Worm (Caenorhabditis elegans) whole organism, L1 larva: ENCODE measurements around the gene F56D6.11.

Experiments
- snpc-4 ChIP-seq: fragments of 150-350 bp; optimal IDR thresholded peaks from 2 replicates; lab custom pipeline; 2014; ENCODE audit warnings: missing biosample characterization, missing genetic modification characterization
- zip-4 ChIP-seq: fragments of 200-800 bp; sonication (Bioruptor generic); optimal IDR thresholded peaks from 2 replicates; lab custom pipeline; 2018; ENCODE audit warnings: mild to moderate bottlenecking, missing genetic modification characterization, moderate library complexity, missing compliant biosample characterization

- TF ChIP-seq snpc-4 (tag; lab: Kevin White, UChicago) = no peak
- TF ChIP-seq zip-4 (GFP tag; lab: Kevin White, UChicago) = no peak
These were observed 41.3 kb downstream of the F56D6.11 start, which contains the start of gene aat-8 for ce11 chrIV:3864944-3865343.
